Fruit fly (Drosophila melanogaster) whole organism, embryonic: Measurements from ENCODE around the gene RpS15Aa.

Experiments used
- Blimp-1 ChIP-seq: fragments of 200-800 bp; sonication (Bioruptor generic); optimal IDR thresholded peaks from 3 replicates; lab custom pipeline; 2018; ENCODE audit warnings: missing biosample characterization, missing genetic modification characterization, mild to moderate bottlenecking, moderate library complexity, missing genetic modification reagents
- CG11504 ChIP-seq: fragments of 200-800 bp; sonication (Bioruptor generic); optimal IDR thresholded peaks from 3 replicates; lab custom pipeline; 2019; ENCODE audit warnings: missing biosample characterization, mild to moderate bottlenecking, missing genetic modification characterization, moderate library complexity
- CG11723 ChIP-seq: fragments of 200-800 bp; sonication (Bioruptor generic); optimal IDR thresholded peaks from 2 replicates; lab custom pipeline; 2017; ENCODE audit warnings: missing biosample characterization, mild to moderate bottlenecking, missing genetic modification characterization
- CG12071 ChIP-seq: fragments of 200-800 bp; sonication (Bioruptor generic); optimal IDR thresholded peaks from 3 replicates; lab custom pipeline; 2018; ENCODE audit warnings: missing biosample characterization, mild to moderate bottlenecking, missing genetic modification characterization
- CG12769 ChIP-seq: fragments of 200-800 bp; sonication (Bioruptor generic); optimal IDR thresholded peaks from 2 replicates; lab custom pipeline; 2019; ENCODE audit warnings: missing biosample characterization, mild to moderate bottlenecking, missing genetic modification characterization, moderate library complexity
- CG18764 ChIP-seq: fragments of 200-800 bp; sonication (Bioruptor generic); optimal IDR thresholded peaks from 3 replicates; lab custom pipeline; 2016; ENCODE audit warnings: missing biosample characterization, missing genetic modification characterization
- CG31388 ChIP-seq: fragments of 200-800 bp; sonication (Bioruptor generic); optimal IDR thresholded peaks from 2 replicates; lab custom pipeline; 2016; ENCODE audit warnings: missing biosample characterization, missing genetic modification characterization
- CG4730 ChIP-seq: fragments of 200-800 bp; sonication (Bioruptor generic); IDR thresholded peaks from 2 replicates; pipeline ENCODE4 v1.3.6; 2022; ENCODE audit warnings: missing biosample characterization, missing genetic modification characterization
- CG5180 ChIP-seq: fragments of 200-800 bp; sonication (Bioruptor generic); optimal IDR thresholded peaks from 3 replicates; lab custom pipeline; 2017; ENCODE audit warnings: missing biosample characterization, missing genetic modification characterization, mild to moderate bottlenecking, moderate library complexity, missing genetic modification reagents
- CG8089 ChIP-seq: fragments of 200-800 bp; sonication (Bioruptor generic); optimal IDR thresholded peaks from 3 replicates; lab custom pipeline; 2016; ENCODE audit warnings: missing biosample characterization, missing genetic modification characterization
- Dp ChIP-seq: fragments of 200-800 bp; sonication (Bioruptor generic); optimal IDR thresholded peaks from 2 replicates; lab custom pipeline; 2018; ENCODE audit warnings: missing biosample characterization, mild to moderate bottlenecking, missing genetic modification characterization, moderate library complexity
- Dref ChIP-seq: fragments of 200-800 bp; sonication (Bioruptor generic); IDR thresholded peaks from 2 replicates; pipeline ENCODE4 v1.3.6; 2022; ENCODE audit warnings: missing biosample characterization, missing genetic modification characterization
- Drgx ChIP-seq: fragments of 200-800 bp; sonication (Bioruptor generic); IDR thresholded peaks from 2 replicates; pipeline ENCODE4 v1.3.6; 2022; ENCODE audit warnings: missing biosample characterization, missing genetic modification characterization
- H2.0 ChIP-seq: fragments of 200-800 bp; sonication (Bioruptor generic); IDR thresholded peaks from 2 replicates; pipeline ENCODE4 v1.3.6; 2022; ENCODE audit warnings: missing biosample characterization, missing genetic modification characterization
- HLH54F ChIP-seq: fragments of 200-800 bp; sonication (Bioruptor generic); optimal IDR thresholded peaks from 3 replicates; lab custom pipeline; 2016; ENCODE audit warnings: missing biosample characterization, missing genetic modification characterization
- Lpt ChIP-seq: fragments of >200 bp; optimal IDR thresholded peaks from 2 replicates; lab custom pipeline; 2018; ENCODE audit warnings: missing biosample characterization, missing genetic modification characterization
- Med ChIP-seq: fragments of 200-800 bp; sonication (Bioruptor generic); peaks from one replicate; lab custom pipeline; 2016; ENCODE audit warnings: missing biosample characterization, missing genetic modification characterization, mild to moderate bottlenecking, inconsistent platforms, moderate library complexity
- Poxn ChIP-seq: fragments of 200-800 bp; sonication (Bioruptor generic); IDR thresholded peaks from 2 replicates; pipeline ENCODE4 v1.3.6; 2022; ENCODE audit warnings: missing biosample characterization, missing genetic modification characterization
- Sry-β ChIP-seq: fragments of 200-800 bp; sonication (Bioruptor generic); optimal IDR thresholded peaks from 2 replicates; lab custom pipeline; 2018; ENCODE audit warnings: missing biosample characterization, mild to moderate bottlenecking, missing genetic modification characterization, moderate library complexity
- Xrp1 ChIP-seq: fragments of 200-800 bp; sonication (Bioruptor generic); IDR thresholded peaks from 2 replicates; pipeline ENCODE4 v1.3.6; 2022; ENCODE audit warnings: missing biosample characterization, missing genetic modification characterization
- bsh ChIP-seq, 2 experiments: fragments of 200-800 bp; sonication (Bioruptor generic); optimal IDR thresholded peaks; 2 replicates each; lab custom pipeline; 2017 to 2018; ENCODE audit warnings: mild to moderate bottlenecking in 2 of 2, missing biosample characterization in 2 of 2, missing genetic modification characterization in 2 of 2, moderate library complexity in 1 of 2
- caup ChIP-seq: fragments of 200-800 bp; sonication (Bioruptor generic); optimal IDR thresholded peaks from 3 replicates; lab custom pipeline; 2017; ENCODE audit warnings: missing biosample characterization, mild to moderate bottlenecking, missing genetic modification characterization, moderate library complexity; ENCODE audit not compliant: severe bottlenecking
- chm ChIP-seq: fragments of 200-800 bp; sonication (Bioruptor generic); IDR thresholded peaks from 2 replicates; pipeline ENCODE4 v1.3.6; 2022; ENCODE audit warnings: missing biosample characterization, missing genetic modification characterization
- crol ChIP-seq: fragments of 200-800 bp; sonication (Bioruptor generic); IDR thresholded peaks from 2 replicates; pipeline ENCODE4 v1.3.6; 2022; ENCODE audit warnings: missing biosample characterization, missing genetic modification characterization
- crp ChIP-seq, 2 experiments: fragments of 200-800 bp; sonication (Bioruptor generic); optimal IDR thresholded peaks; 2 replicates in 1 of 2; 3 replicates in 1 of 2; lab custom pipeline; 2017; ENCODE audit warnings: missing biosample characterization in 2 of 2, missing genetic modification characterization in 2 of 2, mild to moderate bottlenecking in 1 of 2, moderate library complexity in 1 of 2
- da ChIP-seq: fragments of 200-800 bp; sonication (Bioruptor generic); optimal IDR thresholded peaks from 2 replicates; lab custom pipeline; 2016; ENCODE audit warnings: missing biosample characterization, missing genetic modification characterization
- en ChIP-seq: fragments of 200-800 bp; sonication (Bioruptor generic); optimal IDR thresholded peaks from 2 replicates; lab custom pipeline; 2016; ENCODE audit warnings: missing biosample characterization, missing genetic modification characterization
- ewg ChIP-seq: fragments of 200-800 bp; sonication (Bioruptor generic); optimal IDR thresholded peaks from 3 replicates; lab custom pipeline; 2017; ENCODE audit warnings: mild to moderate bottlenecking, missing biosample characterization, missing genetic modification reagents, missing genetic modification characterization
- exex ChIP-seq: fragments of 200-800 bp; sonication (Bioruptor generic); optimal IDR thresholded peaks from 4 replicates; lab custom pipeline; 2018; ENCODE audit warnings: missing biosample characterization, mild to moderate bottlenecking, missing genetic modification characterization, moderate library complexity
- eyg ChIP-seq: fragments of 200-800 bp; sonication (Bioruptor generic); optimal IDR thresholded peaks from 3 replicates; lab custom pipeline; 2016; ENCODE audit warnings: missing biosample characterization, missing genetic modification characterization
- ftz-f1 ChIP-seq: fragments of 200-800 bp; sonication (Bioruptor generic); optimal IDR thresholded peaks from 2 replicates; lab custom pipeline; 2016; ENCODE audit warnings: missing biosample characterization, missing genetic modification characterization
- gem ChIP-seq: fragments of 200-800 bp; sonication (Bioruptor generic); optimal IDR thresholded peaks from 2 replicates; lab custom pipeline; 2019; ENCODE audit warnings: missing biosample characterization, mild to moderate bottlenecking, missing genetic modification characterization, moderate library complexity
- hbn ChIP-seq: fragments of 200-800 bp; sonication (Bioruptor generic); IDR thresholded peaks from 2 replicates; pipeline ENCODE4 v1.3.6; 2022; ENCODE audit warnings: missing biosample characterization, missing genetic modification characterization; ENCODE audit not compliant: partially characterized antibody
- klu ChIP-seq: fragments of 200-800 bp; sonication (Bioruptor generic); IDR thresholded peaks from 2 replicates; pipeline ENCODE4 v1.3.6; 2022; ENCODE audit warnings: missing biosample characterization, missing genetic modification characterization
- knrl ChIP-seq: fragments of 200-800 bp; sonication (Bioruptor generic); IDR thresholded peaks from 3 replicates; pipeline ENCODE4 v1.3.6; 2022; ENCODE audit warnings: missing biosample characterization, missing genetic modification characterization; ENCODE audit not compliant: partially characterized antibody
- lbe ChIP-seq: fragments of 200-800 bp; sonication (Bioruptor generic); optimal IDR thresholded peaks from 2 replicates; lab custom pipeline; 2016; ENCODE audit warnings: missing biosample characterization, mild to moderate bottlenecking, missing genetic modification characterization
- nom ChIP-seq: fragments of 200-800 bp; sonication (Bioruptor generic); optimal IDR thresholded peaks from 2 replicates; lab custom pipeline; 2017; ENCODE audit warnings: missing biosample characterization, missing genetic modification characterization, mild to moderate bottlenecking, moderate library complexity, missing genetic modification reagents
- ro ChIP-seq: fragments of 200-800 bp; sonication (Bioruptor generic); IDR thresholded peaks from 2 replicates; pipeline ENCODE4 v1.3.6; 2022; ENCODE audit warnings: missing biosample characterization, missing genetic modification characterization
- row ChIP-seq: fragments of 200-800 bp; sonication (Bioruptor generic); IDR thresholded peaks from 3 replicates; pipeline ENCODE4 v1.3.6; 2022; ENCODE audit warnings: missing biosample characterization, missing genetic modification characterization
- slp2 ChIP-seq: fragments of 200-800 bp; sonication (Bioruptor generic); optimal IDR thresholded peaks from 2 replicates; lab custom pipeline; 2016; ENCODE audit warnings: missing biosample characterization, missing genetic modification characterization
- stwl ChIP-seq: fragments of 200-800 bp; sonication (Bioruptor generic); optimal IDR thresholded peaks from 3 replicates; lab custom pipeline; 2018; ENCODE audit warnings: missing biosample characterization, mild to moderate bottlenecking, missing genetic modification characterization, moderate library complexity
- tll ChIP-seq, 2 experiments: fragments of 200-800 bp in 1 of 2; fragments of >200 bp in 1 of 2; sonication (Bioruptor generic) in 1 of 2; optimal IDR thresholded peaks; 2 replicates each; lab custom pipeline; 2017 to 2019; ENCODE audit warnings: missing biosample characterization in 2 of 2, missing genetic modification characterization in 2 of 2, mild to moderate bottlenecking in 1 of 2, moderate library complexity in 1 of 2

RpS15Aa gene

dm6 chrX:13313133-13313532 lies 24.4 kb downstream of the RpS15Aa start (continued):
- no peak for TF ChIP-seq CG5180
- no peak for TF ChIP-seq CG11723 (GFP tag; lab: Kevin White, UChicago)
- no peak for TF ChIP-seq Lpt
- TF ChIP-seq caup = peak; percentile 66
- TF ChIP-seq knrl (GFP tag; lab: Robert Waterston, UW) = no peak
- no peak for TF ChIP-seq HLH54F
- no peak for TF ChIP-seq tll (GFP tag; optimal IDR thresholded peaks at IDR 0.05; lab: Kevin White, UChicago)
- TF ChIP-seq Sry-β (GFP tag; lab: Kevin White, UChicago) = no peak
- TF ChIP-seq CG31388 = no peak
- no peak for TF ChIP-seq CG8089 (GFP tag; lab: Kevin White, UChicago)
- no peak for TF ChIP-seq CG12769 (tag; lab: Kevin White, UChicago)
- TF ChIP-seq Dp = no peak
- TF ChIP-seq klu = no peak
- peak; percentile 63 for TF ChIP-seq crol
- TF ChIP-seq eyg (GFP tag; lab: Kevin White, UChicago) = no peak
- 0 out of 3 replicates have a peak, but pooled peaks have one; percentile 6 for TF ChIP-seq row (GFP tag; lab: Robert Waterston, UW)
- TF ChIP-seq CG18764 = no peak
- TF ChIP-seq H2.0 = no peak
- TF ChIP-seq Med (GFP tag; lab: Kevin White, UChicago) = peak; percentile 9
- no peak for TF ChIP-seq Poxn (GFP tag; lab: Robert Waterston, UW)
- no peak for TF ChIP-seq CG12071
- TF ChIP-seq exex (tag; lab: Kevin White, UChicago) = peak; percentile 57
- TF ChIP-seq Xrp1 (GFP tag; lab: Robert Waterston, UW) = no peak

- TF ChIP-seq da (GFP tag; lab: Kevin White, UChicago) (no peak), Blimp-1 (GFP tag; lab: Kevin White, UChicago) (peak; percentile 8), ftz-f1 (GFP tag; lab: Kevin White, UChicago) (no peak), lbe (peak; percentile 2), en (GFP tag; lab: Kevin White, UChicago) (no peak), CG11504 (peak; percentile 15), ro (GFP tag; lab: Robert Waterston, UW) (no peak), row (GFP tag; lab: Robert Waterston, UW) (0 out of 3 replicates have a peak, but pooled peaks have one; percentile 9), hbn (no peak), Med (GFP tag; lab: Kevin White, UChicago) (peak; percentile 25), bsh (GFP tag; optimal IDR thresholded peaks at IDR 0.05; lab: Kevin White, UChicago) (peak in 1 of 2 experiments; percentile 34), gem (tag; lab: Kevin White, UChicago) (peak; percentile 32), stwl (no peak), nom (GFP tag; lab: Kevin White, UChicago) (peak; percentile 24), slp2 (GFP tag; lab: Kevin White, UChicago) (no peak), Dref (no peak), crol (peak; percentile 21; the same call in 1 of the 2 replicates), Xrp1 (GFP tag; lab: Robert Waterston, UW) (no peak), Drgx (peak; percentile 68), CG4730 (no peak), chm (GFP tag; lab: Robert Waterston, UW) (no peak), ewg (GFP tag; lab: Kevin White, UChicago) (no peak), crp (GFP tag; optimal IDR thresholded peaks at IDR 0.05; lab: Kevin White, UChicago) (no peak)
Measured at dm6 chrX:13312200-13312599, 25.3 kb downstream of the RpS15Aa start.
